Worm (Caenorhabditis elegans) whole organism, L2 larva: ENCODE data around the gene D2045.7.

Source experiments
- C34F6.9 ChIP-seq: fragments of 150-350 bp; optimal IDR thresholded peaks from 2 replicates; lab custom pipeline; 2014; ENCODE audit warnings: missing biosample characterization, missing genetic modification characterization
- F13H6.1 ChIP-seq: sonication (generic microtip); optimal IDR thresholded peaks from 2 replicates; lab custom pipeline; 2016; ENCODE audit warnings: missing genetic modification characterization, missing compliant biosample characterization
- R02D3.7 ChIP-seq: fragments of 150-350 bp; optimal IDR thresholded peaks from 2 replicates; lab custom pipeline; 2014; ENCODE audit warnings: missing biosample characterization, missing genetic modification characterization
- Y55F3AM.14 ChIP-seq: fragments of 200-800 bp; sonication (Bioruptor generic); optimal IDR thresholded peaks from 2 replicates; lab custom pipeline; 2018; ENCODE audit warnings: mild to moderate bottlenecking, missing genetic modification characterization, missing compliant biosample characterization
- ZK546.5 ChIP-seq: sonication (generic microtip); optimal IDR thresholded peaks from 2 replicates; lab custom pipeline; 2017; ENCODE audit warnings: missing biosample characterization, missing genetic modification characterization
- alr-1 ChIP-seq: fragments of 150-350 bp; optimal IDR thresholded peaks from 2 replicates; lab custom pipeline; 2014; ENCODE audit warnings: missing biosample characterization, missing genetic modification characterization
- aly-2 ChIP-seq: fragments of 150-350 bp; optimal IDR thresholded peaks from 2 replicates; lab custom pipeline; 2014; ENCODE audit warnings: missing biosample characterization, missing genetic modification characterization
- ama-1 ChIP-seq: fragments of 150-350 bp; optimal IDR thresholded peaks from 2 replicates; lab custom pipeline; 2018; ENCODE audit warnings: inconsistent platforms
- blmp-1 ChIP-seq: sonication (generic microtip); optimal IDR thresholded peaks from 2 replicates; lab custom pipeline; 2017; ENCODE audit warnings: missing genetic modification characterization, mild to moderate bottlenecking, missing compliant biosample characterization, antibody characterized with exemption, moderate library complexity; ENCODE audit not compliant: insufficient read depth
- ceh-16 ChIP-seq: fragments of 150-350 bp; optimal IDR thresholded peaks from 2 replicates; lab custom pipeline; 2014; ENCODE audit warnings: missing biosample characterization, missing genetic modification characterization
- ceh-82 ChIP-seq: fragments of 150-350 bp; optimal IDR thresholded peaks from 2 replicates; lab custom pipeline; 2014; ENCODE audit warnings: missing biosample characterization, missing genetic modification characterization
- crh-2 ChIP-seq: sonication (generic microtip); optimal IDR thresholded peaks from 2 replicates; lab custom pipeline; 2017; ENCODE audit warnings: missing biosample characterization, missing genetic modification characterization
- dmd-4 ChIP-seq: sonication (generic microtip); optimal IDR thresholded peaks from 2 replicates; lab custom pipeline; 2017; ENCODE audit warnings: missing biosample characterization, missing genetic modification characterization
- egl-27 ChIP-seq: sonication (generic microtip); optimal IDR thresholded peaks from 3 replicates; lab custom pipeline; 2017; ENCODE audit warnings: missing biosample characterization, missing genetic modification reagents, missing genetic modification characterization
- elt-1 ChIP-seq: fragments of 150-350 bp; optimal IDR thresholded peaks from 2 replicates; lab custom pipeline; 2014; ENCODE audit warnings: missing biosample characterization, missing genetic modification characterization
- elt-3 ChIP-seq: sonication (generic microtip); optimal IDR thresholded peaks from 2 replicates; lab custom pipeline; 2017; ENCODE audit warnings: missing biosample characterization, missing genetic modification characterization
- fos-1 ChIP-seq: fragments of 150-350 bp; optimal IDR thresholded peaks from 2 replicates; lab custom pipeline; 2014; ENCODE audit warnings: missing biosample characterization, missing genetic modification characterization
- gmeb-1 ChIP-seq: fragments of 150-350 bp; optimal IDR thresholded peaks from 2 replicates; lab custom pipeline; 2014; ENCODE audit warnings: missing biosample characterization, missing genetic modification characterization
- lin-11 ChIP-seq: fragments of 150-350 bp; sonication (generic microtip); optimal IDR thresholded peaks from 2 replicates; lab custom pipeline; 2014; ENCODE audit warnings: missing biosample characterization, missing genetic modification characterization, inconsistent platforms, mixed read lengths
- lin-13 ChIP-seq: fragments of 150-350 bp; optimal IDR thresholded peaks from 2 replicates; lab custom pipeline; 2014; ENCODE audit warnings: missing biosample characterization, missing genetic modification reagents, missing genetic modification characterization
- lin-39 ChIP-seq: fragments of 150-350 bp; optimal IDR thresholded peaks from 2 replicates; lab custom pipeline; 2014; ENCODE audit warnings: missing biosample characterization, missing genetic modification reagents, missing genetic modification characterization
- lsy-2 ChIP-seq, 2 experiments: fragments of 150-350 bp in 1 of 2; sonication (generic microtip) in 1 of 2; optimal IDR thresholded peaks; 2 replicates each; lab custom pipeline; 2014 to 2017; ENCODE audit warnings: missing biosample characterization in 2 of 2, missing genetic modification characterization in 2 of 2
- mab-5 ChIP-seq: fragments of 150-350 bp; optimal IDR thresholded peaks from 2 replicates; lab custom pipeline; 2014; ENCODE audit warnings: missing biosample characterization, missing genetic modification characterization
- mbf-1 ChIP-seq: sonication (generic microtip); optimal IDR thresholded peaks from 2 replicates; lab custom pipeline; 2017; ENCODE audit warnings: missing biosample characterization, missing genetic modification characterization
- mdl-1 ChIP-seq, 2 experiments: fragments of 150-350 bp in 1 of 2; sonication (generic microtip) in 1 of 2; optimal IDR thresholded peaks; 2 replicates each; lab custom pipeline; 2017; ENCODE audit warnings: missing biosample characterization in 2 of 2, missing genetic modification characterization in 2 of 2
- nhr-10 ChIP-seq: sonication (generic microtip); optimal IDR thresholded peaks from 2 replicates; lab custom pipeline; 2017; ENCODE audit warnings: missing biosample characterization, missing genetic modification characterization
- nhr-11 ChIP-seq: fragments of 150-350 bp; optimal IDR thresholded peaks from 2 replicates; lab custom pipeline; 2014; ENCODE audit warnings: missing biosample characterization, missing genetic modification characterization
- nhr-12 ChIP-seq: fragments of 150-350 bp; optimal IDR thresholded peaks from 2 replicates; lab custom pipeline; 2014; ENCODE audit warnings: missing biosample characterization, missing genetic modification characterization
- nhr-129 ChIP-seq: fragments of 150-350 bp; optimal IDR thresholded peaks from 2 replicates; lab custom pipeline; 2014; ENCODE audit warnings: missing biosample characterization, missing genetic modification characterization
- nhr-21 ChIP-seq: fragments of 150-350 bp; optimal IDR thresholded peaks from 2 replicates; lab custom pipeline; 2014; ENCODE audit warnings: missing biosample characterization, missing genetic modification characterization
- nhr-23 ChIP-seq: fragments of 150-350 bp; optimal IDR thresholded peaks from 2 replicates; lab custom pipeline; 2014; ENCODE audit warnings: missing biosample characterization, missing genetic modification reagents, missing genetic modification characterization
- nhr-237 ChIP-seq: fragments of 150-350 bp; optimal IDR thresholded peaks from 2 replicates; lab custom pipeline; 2014; ENCODE audit warnings: missing biosample characterization, missing genetic modification characterization
- nhr-25 ChIP-seq: fragments of 150-350 bp; sonication (generic microtip); optimal IDR thresholded peaks from 3 replicates; lab custom pipeline; 2014; ENCODE audit warnings: missing biosample characterization, missing genetic modification characterization
- nhr-6 ChIP-seq: fragments of 150-350 bp; optimal IDR thresholded peaks from 2 replicates; lab custom pipeline; 2014; ENCODE audit warnings: missing biosample characterization, missing genetic modification characterization
- nhr-77 ChIP-seq: fragments of 150-350 bp; optimal IDR thresholded peaks from 2 replicates; lab custom pipeline; 2014; ENCODE audit warnings: missing biosample characterization, missing genetic modification characterization
- peb-1 ChIP-seq: fragments of 150-350 bp; optimal IDR thresholded peaks from 2 replicates; lab custom pipeline; 2014; ENCODE audit warnings: missing biosample characterization, missing genetic modification characterization
- sem-4 ChIP-seq: fragments of 150-350 bp; optimal IDR thresholded peaks from 2 replicates; lab custom pipeline; 2014; ENCODE audit warnings: missing biosample characterization, missing genetic modification reagents, missing genetic modification characterization
- skn-1 ChIP-seq: sonication (generic microtip); optimal IDR thresholded peaks from 2 replicates; lab custom pipeline; 2017; ENCODE audit warnings: missing biosample characterization, missing genetic modification characterization
- sma-3 ChIP-seq: sonication (generic microtip); optimal IDR thresholded peaks from 2 replicates; lab custom pipeline; 2016; ENCODE audit warnings: missing genetic modification reagents, missing genetic modification characterization, missing compliant biosample characterization
- sma-9 ChIP-seq, 2 experiments: fragments of 150-350 bp in 1 of 2; sonication (generic microtip) in 1 of 2; optimal IDR thresholded peaks; 2 replicates each; lab custom pipeline; 2014 to 2016; ENCODE audit warnings: missing genetic modification characterization in 2 of 2, mild to moderate bottlenecking in 1 of 2, missing biosample characterization in 1 of 2, missing compliant biosample characterization in 1 of 2, missing genetic modification reagents in 1 of 2, moderate library complexity in 1 of 2
- snpc-4 ChIP-seq: fragments of 150-350 bp; optimal IDR thresholded peaks from 2 replicates; lab custom pipeline; 2014; ENCODE audit warnings: missing biosample characterization, missing genetic modification characterization
- unc-39 ChIP-seq: fragments of 150-350 bp; optimal IDR thresholded peaks from 2 replicates; lab custom pipeline; 2014; ENCODE audit warnings: missing biosample characterization, missing genetic modification characterization
- unc-55 ChIP-seq: fragments of 150-350 bp; sonication (generic microtip); optimal IDR thresholded peaks from 3 replicates; lab custom pipeline; 2014; ENCODE audit warnings: missing biosample characterization, missing genetic modification reagents, missing genetic modification characterization
- unc-62 ChIP-seq: fragments of 150-350 bp; optimal IDR thresholded peaks from 2 replicates; lab custom pipeline; 2014; ENCODE audit warnings: missing biosample characterization, missing genetic modification reagents, missing genetic modification characterization
- zag-1 ChIP-seq: fragments of 150-350 bp; optimal IDR thresholded peaks from 2 replicates; lab custom pipeline; 2014; ENCODE audit warnings: missing biosample characterization, missing genetic modification characterization
- ztf-1 ChIP-seq: fragments of 200-800 bp; sonication (Bioruptor generic); conservative IDR thresholded peaks from 2 replicates; pipeline ENCODE4 v1.3.6; 2022; ENCODE audit warnings: missing genetic modification characterization, missing compliant biosample characterization
- ztf-11 ChIP-seq: sonication (generic microtip); optimal IDR thresholded peaks from 2 replicates; lab custom pipeline; 2017; ENCODE audit warnings: missing biosample characterization, missing genetic modification characterization
- ztf-4 ChIP-seq: fragments of 150-350 bp; optimal IDR thresholded peaks from 2 replicates; lab custom pipeline; 2014; ENCODE audit warnings: missing biosample characterization, missing genetic modification characterization

The D2045.7 gene

ce11 chrIII:10461164-10461546 lies 18.1 kb upstream of the D2045.7 start, which contains the start of gene atx-2:
atx-2 (plus strand) TSS chrIII:10461389.
- TF ChIP-seq F13H6.1 (tag; lab: Kevin White, UChicago) (peak; percentile 91), nhr-21 (tag; lab: Kevin White, UChicago) (peak; percentile 48), egl-27 (tag; lab: Kevin White, UChicago) (peak; percentile 38), alr-1 (tag; lab: Kevin White, UChicago) (no peak), ztf-1 (GFP tag; lab: Robert Waterston, UW) (no peak), Y55F3AM.14 (GFP tag; lab: Kevin White, UChicago) (peak; percentile 86), sma-3 (GFP tag; lab: Kevin White, UChicago) (peak; percentile 78), elt-3 (tag; lab: Kevin White, UChicago) (no peak), ceh-82 (tag; lab: Kevin White, UChicago) (no peak), crh-2 (tag; lab: Kevin White, UChicago) (peak; percentile 77), ama-1 (no peak), skn-1 (tag; lab: Kevin White, UChicago) (peak; percentile 22), sma-9 (GFP tag; optimal IDR thresholded peaks at IDR 0.05; lab: Kevin White, UChicago) (peak; percentile 79), sma-9 (tag; optimal IDR thresholded peaks at IDR 0.05; lab: Kevin White, UChicago) (no peak), C34F6.9 (tag; lab: Kevin White, UChicago) (peak; percentile 74), ztf-4 (peak; percentile 43), nhr-129 (tag; lab: Kevin White, UChicago) (peak; percentile 81), nhr-237 (tag; lab: Kevin White, UChicago) (no peak), unc-62 (GFP tag; lab: Kevin White, UChicago) (no peak), nhr-77 (tag; lab: Kevin White, UChicago) (no peak), nhr-12 (tag; lab: Kevin White, UChicago) (no peak), unc-55 (peak; percentile 91), nhr-11 (peak; percentile 1), ceh-16 (tag; lab: Kevin White, UChicago) (peak; percentile 16), peb-1 (no peak), nhr-6 (tag; lab: Kevin White, UChicago) (no peak), dmd-4 (tag; lab: Kevin White, UChicago) (no peak), mab-5 (peak; percentile 86), blmp-1 (tag; lab: Kevin White, UChicago) (no peak), lin-39 (no peak), nhr-23 (tag; lab: Kevin White, UChicago) (no peak), unc-39 (tag; lab: Kevin White, UChicago) (no peak), zag-1 (tag; lab: Kevin White, UChicago) (peak; percentile 57), ztf-11 (peak; percentile 35), elt-1 (tag; lab: Kevin White, UChicago) (no peak), mbf-1 (tag; lab: Kevin White, UChicago) (no peak), aly-2 (no peak), nhr-10 (peak; percentile 31), sem-4 (tag; lab: Kevin White, UChicago) (peak; percentile 73), fos-1 (tag; lab: Kevin White, UChicago) (peak; percentile 47), snpc-4 (peak; percentile 27), mdl-1 (tag; optimal IDR thresholded peaks at IDR 0.05; lab: Kevin White, UChicago) (peak; percentile 60 to 79), ZK546.5 (tag; lab: Kevin White, UChicago) (no peak), R02D3.7 (tag; lab: Kevin White, UChicago) (peak; percentile 23), lsy-2 (tag; optimal IDR thresholded peaks at IDR 0.05; lab: Kevin White, UChicago) (peak; percentile 68 to 81), lin-13 (GFP tag; lab: Kevin White, UChicago) (peak; percentile 82), lin-11 (peak; percentile 69), gmeb-1 (tag; lab: Kevin White, UChicago) (peak; percentile 81), nhr-25 (tag; lab: Kevin White, UChicago) (peak; percentile 74)
